Fruit fly (Drosophila melanogaster) Kc167 (cell line): ENCODE measurements around the gene dpr14.

ENCODE experiments used
- Sin3A ChIP-seq: fragments of >200 bp; optimal IDR thresholded peaks from 2 replicates; lab custom pipeline; 2018; ENCODE audit warnings: missing external identifiers
- h ChIP-seq: fragments of >200 bp; optimal IDR thresholded peaks from 3 replicates; lab custom pipeline; 2018; ENCODE audit warnings: missing external identifiers
- insv ChIP-seq: fragments of >200 bp; optimal IDR thresholded peaks from 3 replicates; lab custom pipeline; 2018; ENCODE audit warnings: missing external identifiers
- ttk ChIP-seq: sonication (Bioruptor generic); optimal IDR thresholded peaks from 2 replicates; lab custom pipeline; 2017; ENCODE audit warnings: missing external identifiers

- no peak for TF ChIP-seq ttk (lab: Kevin White, UChicago)
- no peak for TF ChIP-seq h (lab: Kevin White, UChicago)
- no peak for TF ChIP-seq insv (lab: Kevin White, UChicago)
- no peak for TF ChIP-seq Sin3A (lab: Kevin White, UChicago)
Observed at dm6 chrX:7884360-7884759, 23.7 kb downstream of the dpr14 start, which contains the start of gene Ir7g.
